Fruit fly (Drosophila melanogaster) whole organism: ENCODE data around the gene Spn.

Experiments used
- CG8478 ChIP-seq: fragments of >200 bp; optimal IDR thresholded peaks from 2 replicates; lab custom pipeline; 2018; ENCODE audit warnings: inconsistent platforms
- EcR ChIP-seq, 2 experiments: fragments of >200 bp; optimal IDR thresholded peaks; 2 replicates each; lab custom pipeline; 2017; ENCODE audit warnings: missing biosample characterization in 2 of 2, missing genetic modification characterization in 2 of 2, missing genetic modification reagents in 2 of 2
- pan ChIP-seq: fragments of >200 bp; optimal IDR thresholded peaks from 2 replicates; lab custom pipeline; 2017
- usp ChIP-seq: fragments of >200 bp; optimal IDR thresholded peaks from 2 replicates; lab custom pipeline; 2017; ENCODE audit warnings: missing biosample characterization, missing genetic modification characterization, mixed read lengths

DNA sequence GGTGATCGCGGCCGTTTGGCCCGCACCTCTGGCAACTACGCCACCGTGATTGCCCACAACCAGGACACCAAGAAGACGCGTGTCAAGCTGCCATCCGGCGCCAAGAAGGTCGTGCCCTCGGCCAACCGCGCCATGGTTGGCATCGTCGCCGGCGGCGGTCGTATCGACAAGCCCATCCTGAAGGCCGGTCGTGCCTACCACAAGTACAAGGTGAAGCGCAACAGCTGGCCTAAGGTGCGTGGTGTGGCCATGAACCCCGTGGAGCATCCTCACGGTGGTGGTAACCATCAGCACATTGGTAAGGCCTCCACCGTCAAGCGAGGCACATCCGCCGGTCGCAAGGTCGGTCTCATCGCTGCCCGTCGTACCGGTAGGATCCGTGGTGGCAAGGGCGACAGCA is 34.2 kb upstream of the Spn start:
- TF ChIP-seq CG8478 (lab: Kevin White, UChicago) (no peak), EcR (GFP tag; optimal IDR thresholded peaks at IDR 0.05; lab: Kevin White, UChicago) (no peak), usp (GFP tag; lab: Kevin White, UChicago) (no peak), pan (lab: Kevin White, UChicago) (no peak)
